Fruit fly (Drosophila melanogaster) whole organism, embryonic: Measurements from ENCODE around the gene CG6937.

Source experiments
- Abd-B ChIP-seq: fragments of 200-800 bp; sonication (Bioruptor generic); optimal IDR thresholded peaks from 2 replicates; lab custom pipeline; 2018; ENCODE audit warnings: missing biosample characterization, mild to moderate bottlenecking, missing genetic modification characterization, moderate library complexity
- Awh ChIP-seq: fragments of 200-800 bp; sonication (Bioruptor generic); IDR thresholded peaks from 2 replicates; pipeline ENCODE4, ENCODE4 v1.3.6; 2022; ENCODE audit warnings: missing biosample characterization, missing genetic modification characterization
- CG10565 ChIP-seq: fragments of 200-800 bp; sonication (Bioruptor generic); optimal IDR thresholded peaks from 3 replicates; lab custom pipeline; 2016; ENCODE audit warnings: missing biosample characterization, mild to moderate bottlenecking, missing genetic modification characterization
- CG11093 ChIP-seq: fragments of 200-800 bp; sonication (Bioruptor generic); IDR thresholded peaks from 3 replicates; pipeline ENCODE4 v1.3.6; 2022; ENCODE audit warnings: missing biosample characterization, missing genetic modification characterization
- CG11398 ChIP-seq: fragments of 200-800 bp; sonication (Bioruptor generic); optimal IDR thresholded peaks from 2 replicates; lab custom pipeline; 2016; ENCODE audit warnings: missing biosample characterization, missing genetic modification characterization
- CG12071 ChIP-seq: fragments of 200-800 bp; sonication (Bioruptor generic); optimal IDR thresholded peaks from 3 replicates; lab custom pipeline; 2018; ENCODE audit warnings: missing biosample characterization, mild to moderate bottlenecking, missing genetic modification characterization
- CG12104 ChIP-seq: fragments of 200-800 bp; sonication (Bioruptor generic); optimal IDR thresholded peaks from 3 replicates; lab custom pipeline; 2016; ENCODE audit warnings: missing biosample characterization, missing genetic modification characterization
- CG1233 ChIP-seq: fragments of 200-800 bp; sonication (Bioruptor generic); optimal IDR thresholded peaks from 4 replicates; lab custom pipeline; 2018; ENCODE audit warnings: missing biosample characterization, mild to moderate bottlenecking, missing genetic modification characterization
- CG13624 ChIP-seq: fragments of 200-800 bp; sonication (Bioruptor generic); optimal IDR thresholded peaks from 2 replicates; lab custom pipeline; 2016; ENCODE audit warnings: missing biosample characterization, missing genetic modification characterization
- CG13894 ChIP-seq: fragments of 200-800 bp; sonication (Bioruptor generic); optimal IDR thresholded peaks from 3 replicates; lab custom pipeline; 2018; ENCODE audit warnings: missing biosample characterization, mild to moderate bottlenecking, missing genetic modification characterization, moderate library complexity
- CG17359 ChIP-seq: fragments of 200-800 bp; sonication (Bioruptor generic); optimal IDR thresholded peaks from 3 replicates; lab custom pipeline; 2018; ENCODE audit warnings: missing biosample characterization, mild to moderate bottlenecking, missing genetic modification characterization, moderate library complexity
- CG2199 ChIP-seq: fragments of 200-800 bp; sonication (Bioruptor generic); IDR thresholded peaks from 3 replicates; pipeline ENCODE4 v1.3.6; 2022; ENCODE audit warnings: missing biosample characterization, missing genetic modification characterization
- CG2889 ChIP-seq: fragments of 200-800 bp; sonication (Bioruptor generic); IDR thresholded peaks from 3 replicates; pipeline ENCODE4 v1.3.6; 2022; ENCODE audit warnings: missing biosample characterization, missing genetic modification characterization
- CG31388 ChIP-seq: fragments of 200-800 bp; sonication (Bioruptor generic); optimal IDR thresholded peaks from 2 replicates; lab custom pipeline; 2016; ENCODE audit warnings: missing biosample characterization, missing genetic modification characterization
- CG32532 ChIP-seq: fragments of 200-800 bp; sonication (Bioruptor generic); IDR thresholded peaks from 2 replicates; pipeline ENCODE4 v1.3.6; 2022; ENCODE audit warnings: missing biosample characterization, missing genetic modification characterization
- CG4282 ChIP-seq: fragments of 200-800 bp; sonication (Bioruptor generic); optimal IDR thresholded peaks from 2 replicates; lab custom pipeline; 2016; ENCODE audit warnings: missing biosample characterization, missing genetic modification characterization
- CG4328 ChIP-seq: fragments of 200-800 bp; sonication (Bioruptor generic); optimal IDR thresholded peaks from 3 replicates; lab custom pipeline; 2017; ENCODE audit warnings: missing biosample characterization, missing genetic modification reagents, missing genetic modification characterization
- CG4360 ChIP-seq: fragments of 200-800 bp; sonication (Bioruptor generic); IDR thresholded peaks from 2 replicates; pipeline ENCODE4 v1.3.6; 2022; ENCODE audit warnings: missing biosample characterization, missing genetic modification characterization
- CG7786 ChIP-seq: fragments of 200-800 bp; sonication (Bioruptor generic); optimal IDR thresholded peaks from 2 replicates; lab custom pipeline; 2016; ENCODE audit warnings: missing biosample characterization, missing genetic modification characterization
- CG8359 ChIP-seq: fragments of 200-800 bp; sonication (Bioruptor generic); optimal IDR thresholded peaks from 2 replicates; lab custom pipeline; 2017; ENCODE audit warnings: missing biosample characterization, mild to moderate bottlenecking, missing genetic modification characterization, borderline replicate concordance
- CTCF ChIP-seq: fragments of 200-800 bp; sonication (Bioruptor generic); optimal IDR thresholded peaks from 2 replicates; lab custom pipeline; 2017; ENCODE audit warnings: missing biosample characterization, mild to moderate bottlenecking, missing genetic modification characterization, moderate library complexity
- Chrac-16 ChIP-seq: fragments of 200-800 bp; sonication (Bioruptor generic); optimal IDR thresholded peaks from 3 replicates; lab custom pipeline; 2016; ENCODE audit warnings: missing biosample characterization, missing genetic modification characterization
- Eip74EF ChIP-seq, 2 experiments: fragments of 200-800 bp in 1 of 2; fragments of >200 bp in 1 of 2; sonication (Bioruptor generic) in 1 of 2; optimal IDR thresholded peaks; 2 replicates each; lab custom pipeline; 2017 to 2019; ENCODE audit warnings: missing biosample characterization in 2 of 2, missing genetic modification characterization in 2 of 2, mild to moderate bottlenecking in 1 of 2, moderate library complexity in 1 of 2
- Fer1 ChIP-seq: fragments of 200-800 bp; sonication (Bioruptor generic); optimal IDR thresholded peaks from 2 replicates; lab custom pipeline; 2017; ENCODE audit warnings: missing biosample characterization, mild to moderate bottlenecking, missing genetic modification characterization
- HLHmδ ChIP-seq: fragments of 200-800 bp; sonication (Bioruptor generic); optimal IDR thresholded peaks from 2 replicates; lab custom pipeline; 2018; ENCODE audit warnings: missing biosample characterization, mild to moderate bottlenecking, missing genetic modification characterization, moderate library complexity
- Hr78 ChIP-seq, 2 experiments: fragments of 200-800 bp in 1 of 2; fragments of >200 bp in 1 of 2; sonication (Bioruptor generic) in 1 of 2; optimal IDR thresholded peaks; 2 replicates each; lab custom pipeline; 2017 to 2019; ENCODE audit warnings: missing biosample characterization in 2 of 2, missing genetic modification characterization in 2 of 2, mild to moderate bottlenecking in 1 of 2, moderate library complexity in 1 of 2
- MESR4 ChIP-seq: fragments of 200-800 bp; sonication (Bioruptor generic); optimal IDR thresholded peaks from 2 replicates; lab custom pipeline; 2018; ENCODE audit warnings: missing biosample characterization, mild to moderate bottlenecking, missing genetic modification characterization, moderate library complexity
- Pdp1 ChIP-seq, 2 experiments: fragments of 200-800 bp; sonication (Bioruptor generic); optimal IDR thresholded peaks; 3 replicates each; lab custom pipeline; 2016; ENCODE audit warnings: missing biosample characterization in 2 of 2, missing genetic modification characterization in 2 of 2, mild to moderate bottlenecking in 1 of 2, moderate library complexity in 1 of 2
- Sry-δ ChIP-seq: fragments of 200-800 bp; sonication (Bioruptor generic); optimal IDR thresholded peaks from 2 replicates; lab custom pipeline; 2016; ENCODE audit warnings: missing biosample characterization, missing genetic modification characterization
- Tbp ChIP-seq: fragments of >200 bp; optimal IDR thresholded peaks from 2 replicates; lab custom pipeline; 2018; ENCODE audit warnings: missing biosample characterization, missing genetic modification characterization
- Xrp1 ChIP-seq: fragments of 200-800 bp; sonication (Bioruptor generic); IDR thresholded peaks from 2 replicates; pipeline ENCODE4 v1.3.6; 2022; ENCODE audit warnings: missing biosample characterization, missing genetic modification characterization
- ara ChIP-seq: fragments of 200-800 bp; sonication (Bioruptor generic); IDR thresholded peaks from 2 replicates; pipeline ENCODE4 v1.3.6; 2022; ENCODE audit warnings: missing biosample characterization, missing genetic modification characterization
- cad ChIP-seq: fragments of >200 bp; optimal IDR thresholded peaks from 2 replicates; lab custom pipeline; 2017; ENCODE audit warnings: missing biosample characterization, missing genetic modification characterization
- ci ChIP-seq: fragments of 200-800 bp; sonication (Bioruptor generic); IDR thresholded peaks from 3 replicates; pipeline ENCODE4 v1.3.6; 2022; ENCODE audit warnings: missing biosample characterization, missing genetic modification characterization
- ftz-f1 ChIP-seq: fragments of 200-800 bp; sonication (Bioruptor generic); optimal IDR thresholded peaks from 2 replicates; lab custom pipeline; 2016; ENCODE audit warnings: missing biosample characterization, missing genetic modification characterization
- gem ChIP-seq: fragments of 200-800 bp; sonication (Bioruptor generic); optimal IDR thresholded peaks from 2 replicates; lab custom pipeline; 2019; ENCODE audit warnings: missing biosample characterization, mild to moderate bottlenecking, missing genetic modification characterization, moderate library complexity
- ind ChIP-seq: fragments of 200-800 bp; sonication (Bioruptor generic); optimal IDR thresholded peaks from 3 replicates; lab custom pipeline; 2016; ENCODE audit warnings: missing biosample characterization, missing genetic modification characterization
- jigr1 ChIP-seq: fragments of 200-800 bp; sonication (Bioruptor generic); IDR thresholded peaks from 3 replicates; pipeline ENCODE4 v1.3.6; 2022; ENCODE audit warnings: missing biosample characterization, missing genetic modification characterization
- kah ChIP-seq: fragments of 200-800 bp; sonication (Bioruptor generic); optimal IDR thresholded peaks from 2 replicates; lab custom pipeline; 2018; ENCODE audit warnings: missing biosample characterization, mild to moderate bottlenecking, missing genetic modification characterization
- klu ChIP-seq: fragments of 200-800 bp; sonication (Bioruptor generic); IDR thresholded peaks from 2 replicates; pipeline ENCODE4 v1.3.6; 2022; ENCODE audit warnings: missing biosample characterization, missing genetic modification characterization
- lab ChIP-seq: fragments of 200-800 bp; sonication (Bioruptor generic); optimal IDR thresholded peaks from 3 replicates; lab custom pipeline; 2017; ENCODE audit warnings: missing biosample characterization, missing genetic modification characterization, mild to moderate bottlenecking, moderate library complexity, missing genetic modification reagents
- otp ChIP-seq: fragments of 200-800 bp; sonication (Bioruptor generic); IDR thresholded peaks from 3 replicates; pipeline ENCODE4, ENCODE4 v1.3.6; 2022; ENCODE audit warnings: missing biosample characterization, missing genetic modification characterization
- pnt ChIP-seq: fragments of 200-800 bp; sonication (Bioruptor generic); optimal IDR thresholded peaks from 3 replicates; lab custom pipeline; 2016; ENCODE audit warnings: missing biosample characterization, missing genetic modification characterization
- salm ChIP-seq: fragments of 200-800 bp; sonication (Bioruptor generic); optimal IDR thresholded peaks from 2 replicates; lab custom pipeline; 2018; ENCODE audit warnings: missing biosample characterization, mild to moderate bottlenecking, missing genetic modification characterization
- sim ChIP-seq: fragments of 200-800 bp; sonication (Bioruptor generic); IDR thresholded peaks from 2 replicates; pipeline ENCODE4 v1.3.6; 2022; ENCODE audit warnings: missing biosample characterization, missing genetic modification characterization
- sob ChIP-seq: fragments of 200-800 bp; sonication (Bioruptor generic); IDR thresholded peaks from 2 replicates; pipeline ENCODE4 v1.3.6; 2022; ENCODE audit warnings: missing biosample characterization, missing genetic modification characterization
- sr ChIP-seq: fragments of 200-800 bp; sonication (Bioruptor generic); IDR thresholded peaks from 3 replicates; pipeline ENCODE4 v1.3.6; 2022; ENCODE audit warnings: missing biosample characterization, missing genetic modification characterization
- stc ChIP-seq: fragments of 200-800 bp; sonication (Bioruptor generic); IDR thresholded peaks from 2 replicates; pipeline ENCODE4 v1.3.6; 2022; ENCODE audit warnings: missing biosample characterization, missing genetic modification characterization
- tna ChIP-seq: fragments of 200-800 bp; sonication (Bioruptor generic); IDR thresholded peaks from 2 replicates; pipeline ENCODE4 v1.3.6; 2022; ENCODE audit warnings: missing biosample characterization, missing genetic modification characterization; ENCODE audit not compliant: partially characterized antibody
- toy ChIP-seq: fragments of 200-800 bp; sonication (Bioruptor generic); IDR thresholded peaks from 2 replicates; pipeline ENCODE4 v1.3.6; 2022; ENCODE audit warnings: missing biosample characterization, missing genetic modification characterization

CG6937 gene

dm6 chr3R:22625514-22626333 lies 41.2 kb downstream of the CG6937 start (continued):
- TF ChIP-seq CG31388 (GFP tag; lab: Kevin White, UChicago) (no peak), Chrac-16 (no peak), CG7786 (GFP tag; lab: Kevin White, UChicago) (no peak), Xrp1 (no peak), Fer1 (no peak), toy (GFP tag; lab: Robert Waterston, UW) (no peak), CG17359 (tag; lab: Kevin White, UChicago) (peak; percentile 23), kah (GFP tag; lab: Kevin White, UChicago) (no peak), HLHmδ (no peak), CG10565 (GFP tag; lab: Kevin White, UChicago) (no peak), stc (GFP tag; lab: Robert Waterston, UW) (no peak), Pdp1 (GFP tag; optimal IDR thresholded peaks at IDR 0.05; lab: Kevin White, UChicago) (no peak), Hr78 (GFP tag; optimal IDR thresholded peaks at IDR 0.05; lab: Kevin White, UChicago) (peak in 1 of 2 experiments; percentile 11), Sry-δ (GFP tag; lab: Kevin White, UChicago) (no peak), CG1233 (GFP tag; lab: Kevin White, UChicago) (peak; percentile 12), CG4328 (GFP tag; lab: Kevin White, UChicago) (no peak), sim (GFP tag; lab: Robert Waterston, UW) (no peak), klu (no peak), CG32532 (GFP tag; lab: Robert Waterston, UW) (no peak), CG12104 (GFP tag; lab: Kevin White, UChicago) (peak; percentile 17), ci (no peak), Abd-B (GFP tag; lab: Kevin White, UChicago) (peak; percentile 29), salm (tag; lab: Kevin White, UChicago) (no peak), CG13624 (no peak), CG11093 (0 out of 3 replicates have a peak, but pooled peaks have one; percentile 12), CTCF (GFP tag; lab: Kevin White, UChicago) (no peak), otp (GFP tag; lab: Robert Waterston, UW) (0 out of 3 replicates have a peak, but pooled peaks have one; percentile 16), CG8359 (GFP tag; lab: Kevin White, UChicago) (no peak), CG13894 (tag; lab: Kevin White, UChicago) (no peak), jigr1 (GFP tag; lab: Robert Waterston, UW) (no peak), Eip74EF (GFP tag; optimal IDR thresholded peaks at IDR 0.05; lab: Kevin White, UChicago) (peak in 1 of 2 experiments; percentile 7), CG4360 (GFP tag; lab: Robert Waterston, UW) (no peak), sob (GFP tag; lab: Robert Waterston, UW) (no peak), CG2889 (GFP tag; lab: Robert Waterston, UW) (no peak), lab (GFP tag; lab: Kevin White, UChicago) (peak; percentile 11), gem (tag; lab: Kevin White, UChicago) (peak; percentile 77), Tbp (GFP tag; lab: Kevin White, UChicago) (no peak), MESR4 (GFP tag; lab: Kevin White, UChicago) (no peak), Awh (GFP tag; lab: Robert Waterston, UW) (no peak), tna (GFP tag; lab: Robert Waterston, UW) (no peak), CG11398 (GFP tag; lab: Kevin White, UChicago) (no peak), ind (peak; percentile 16), ftz-f1 (GFP tag; lab: Kevin White, UChicago) (no peak), sr (GFP tag; lab: Robert Waterston, UW) (no peak), CG2199 (peak; percentile 72; the same call in 2 of the 3 replicates), ara (GFP tag; lab: Robert Waterston, UW) (no peak), CG4282 (GFP tag; lab: Kevin White, UChicago) (no peak), cad (GFP tag; lab: Kevin White, UChicago) (no peak), pnt (GFP tag; lab: Kevin White, UChicago) (no peak), CG12071 (GFP tag; lab: Kevin White, UChicago) (no peak)
